Worm (Caenorhabditis elegans) whole organism, L4/young adult: ENCODE measurements around the gene Y38H8A.4.

Source experiments
- W03F9.2 ChIP-seq: fragments of 150-350 bp; optimal IDR thresholded peaks from 2 replicates; lab custom pipeline; 2014; ENCODE audit warnings: missing biosample characterization, missing genetic modification characterization
- dao-5 ChIP-seq: sonication (generic microtip); optimal IDR thresholded peaks from 2 replicates; lab custom pipeline; 2016; ENCODE audit warnings: missing genotype, missing genetic modification characterization, moderate library complexity, missing compliant biosample characterization
- him-1 ChIP-seq: sonication (generic microtip); optimal IDR thresholded peaks from 2 replicates; lab custom pipeline; 2016; ENCODE audit warnings: missing genotype, missing genetic modification reagents, missing genetic modification characterization, missing compliant biosample characterization

The Y38H8A.4 gene

ce11 chrIV:13472011-13472410 is at the start of gene Y38H8A.4, which contains the start of gene ttbk-8.1:
TSS of gene Y38H8A.4 (minus strand) at chrIV:13472376.
TSS of gene ttbk-8.1 (plus strand) at chrIV:13472311.
- no peak for TF ChIP-seq dao-5

ce11 chrIV:13521785-13522184 is 49.6 kb upstream of the Y38H8A.4 start, which contains the start of gene dcap-2:
TSS of gene dcap-2 (minus strand) at chrIV:13521870.
- TF ChIP-seq dao-5: no peak
- peak; percentile 33 for TF ChIP-seq W03F9.2

- TF ChIP-seq W03F9.2 (no peak), dao-5 (no peak), him-1 (no peak)
These were observed 40.8 kb upstream of the Y38H8A.4 start for ce11 chrIV:13513010-13513409.

- TF ChIP-seq dao-5 (no peak), W03F9.2 (no peak), him-1 (no peak)
These were observed 40.0 kb upstream of the Y38H8A.4 start, which contains the start of gene puf-3 for ce11 chrIV:13512112-13512569. TSS of gene puf-3 (minus strand) at chrIV:13512162.

ce11 chrIV:13510049-13510448 is 37.9 kb upstream of the Y38H8A.4 start:
- TF ChIP-seq dao-5 (no peak), him-1 (no peak), W03F9.2 (no peak)

ce11 chrIV:13508924-13509323 is 36.7 kb upstream of the Y38H8A.4 start, which contains the start of gene afmd-2:
TSS of gene afmd-2 (plus strand) at chrIV:13509224.
- no peak for TF ChIP-seq him-1
- no peak for TF ChIP-seq dao-5

ce11 chrIV:13505662-13506061 is 33.5 kb upstream of the Y38H8A.4 start, which contains the start of gene nlp-17:
TSS of gene nlp-17 (minus strand) at chrIV:13505762.
- TF ChIP-seq him-1 (no peak), dao-5 (no peak), W03F9.2 (no peak)

ce11 chrIV:13505144-13505543 is 33.0 kb upstream of the Y38H8A.4 start, which contains the start of gene seld-1:
TSS of gene seld-1 (plus strand) at chrIV:13505444.
- TF ChIP-seq dao-5 (no peak), him-1 (no peak), W03F9.2 (no peak)

ce11 chrIV:13502806-13503363 is 30.7 kb upstream of the Y38H8A.4 start, which contains the start of gene tbc-9:
TSS of gene tbc-9 (minus strand) at chrIV:13502856.
- no peak for TF ChIP-seq W03F9.2
- no peak for TF ChIP-seq him-1

ce11 chrIV:13493719-13494118 is 21.5 kb upstream of the Y38H8A.4 start:
- TF ChIP-seq dao-5 (no peak), W03F9.2 (no peak), him-1 (no peak)

ce11 chrIV:13492271-13492670 is 20.1 kb upstream of the Y38H8A.4 start, which contains the start of gene Y45F10A.7:
TSS of gene Y45F10A.7 (plus strand) at chrIV:13492571.
- no peak for TF ChIP-seq him-1
- no peak for TF ChIP-seq W03F9.2
- TF ChIP-seq dao-5: no peak

ce11 chrIV:13487596-13487995 is 15.4 kb upstream of the Y38H8A.4 start:
- TF ChIP-seq dao-5 (no peak), W03F9.2 (no peak), him-1 (no peak)

- TF ChIP-seq W03F9.2 (no peak), him-1 (no peak), dao-5 (no peak)
These were observed 14.8 kb upstream of the Y38H8A.4 start for ce11 chrIV:13487019-13487418.

ce11 chrIV:13483596-13483995 is 11.4 kb upstream of the Y38H8A.4 start:
- TF ChIP-seq dao-5 (no peak), W03F9.2 (no peak), him-1 (no peak)

- TF ChIP-seq him-1: no peak
- no peak for TF ChIP-seq dao-5
- no peak for TF ChIP-seq W03F9.2
These were observed 10.3 kb upstream of the Y38H8A.4 start, which contains the start of gene Y38H8A.1 for ce11 chrIV:13482469-13482868. TSS of gene Y38H8A.1 (plus strand) at chrIV:13482769.

- TF ChIP-seq W03F9.2 (no peak), dao-5 (no peak), him-1 (no peak)
These were observed 2.0 kb upstream of the Y38H8A.4 start, which contains the start of gene Y38H8A.2 for ce11 chrIV:13474132-13474531. TSS of gene Y38H8A.2 (plus strand) at chrIV:13474432.

- TF ChIP-seq dao-5 (no peak), him-1 (no peak), W03F9.2 (no peak)
These were observed 6.4 kb downstream of the Y38H8A.4 start, which contains the start of gene fezf-1 for ce11 chrIV:13465797-13466196. TSS of gene fezf-1 (plus strand) at chrIV:13466097.
